Worm (Caenorhabditis elegans) whole organism, early embryonic: ENCODE measurements around the gene srh-130.

Experiments used
- B0310.2 ChIP-seq: sonication (generic microtip); optimal IDR thresholded peaks from 2 replicates; lab custom pipeline; 2016; ENCODE audit warnings: mild to moderate bottlenecking, missing genetic modification characterization, missing compliant biosample characterization
- F13C5.2 ChIP-seq: sonication (generic microtip); optimal IDR thresholded peaks from 2 replicates; lab custom pipeline; 2017; ENCODE audit warnings: mild to moderate bottlenecking, missing genetic modification characterization, inconsistent platforms, missing compliant biosample characterization
- ama-1 ChIP-seq: fragments of 150-350 bp; optimal IDR thresholded peaks from 2 replicates; lab custom pipeline; 2014
- ets-7 ChIP-seq: sonication (generic microtip); optimal IDR thresholded peaks from 2 replicates; lab custom pipeline; 2016; ENCODE audit warnings: missing genotype, missing genetic modification characterization, missing compliant biosample characterization
- flt-1 ChIP-seq: fragments of 200-800 bp; sonication (Bioruptor generic); IDR thresholded peaks from 2 replicates; pipeline ENCODE4 v1.3.6; 2022; ENCODE audit warnings: missing genetic modification characterization, missing compliant biosample characterization
- hmg-4 ChIP-seq: fragments of 200-800 bp; sonication (Bioruptor generic); optimal IDR thresholded peaks from 2 replicates; lab custom pipeline; 2018; ENCODE audit warnings: mild to moderate bottlenecking, missing genetic modification characterization, missing compliant biosample characterization
- hnd-1 ChIP-seq: sonication (generic microtip); optimal IDR thresholded peaks from 2 replicates; lab custom pipeline; 2016; ENCODE audit warnings: missing genetic modification characterization, missing compliant biosample characterization
- pes-1 ChIP-seq: fragments of 200-800 bp; sonication (Bioruptor generic); IDR thresholded peaks from 2 replicates; pipeline ENCODE4 v1.3.6; 2022; ENCODE audit warnings: missing genetic modification reagents, missing genetic modification characterization, missing compliant biosample characterization
- scrt-1 ChIP-seq: fragments of 200-800 bp; sonication (Bioruptor generic); IDR thresholded peaks from 2 replicates; pipeline ENCODE4 v1.3.6; 2022; ENCODE audit warnings: missing genetic modification characterization, missing compliant biosample characterization
- sea-1 ChIP-seq: fragments of 200-800 bp; sonication (Bioruptor generic); conservative IDR thresholded peaks from 2 replicates; pipeline ENCODE4 v1.3.6; 2022; ENCODE audit warnings: missing genetic modification characterization, missing compliant biosample characterization
- tbx-11 ChIP-seq: fragments of 200-800 bp; sonication (Bioruptor generic); IDR thresholded peaks from 2 replicates; pipeline ENCODE4 v1.3.6; 2022; ENCODE audit warnings: missing genetic modification characterization, missing compliant biosample characterization
- tra-4 ChIP-seq: sonication (generic microtip); optimal IDR thresholded peaks from 2 replicates; lab custom pipeline; 2017; ENCODE audit warnings: missing genetic modification characterization, missing compliant biosample characterization

- TF ChIP-seq F13C5.2 (tag; lab: Kevin White, UChicago) = no peak
- no peak for TF ChIP-seq ama-1 (lab: Kevin White, UChicago)
- no peak for TF ChIP-seq sea-1 (GFP tag; lab: Robert Waterston, UW)
- TF ChIP-seq hnd-1 (tag; lab: Kevin White, UChicago) = no peak
- no peak for TF ChIP-seq B0310.2 (tag; lab: Kevin White, UChicago)
- no peak for TF ChIP-seq flt-1 (GFP tag; lab: Robert Waterston, UW)
- TF ChIP-seq pes-1 = no peak
- no peak for TF ChIP-seq scrt-1 (GFP tag; lab: Robert Waterston, UW)
- TF ChIP-seq ets-7 (tag; lab: Kevin White, UChicago) = no peak
- TF ChIP-seq hmg-4 (GFP tag; lab: Kevin White, UChicago) = no peak
- no peak for TF ChIP-seq tbx-11 (GFP tag; lab: Robert Waterston, UW)
- no peak for TF ChIP-seq tra-4
Measured at ce11 chrV:5164682-5165081, 13.7 kb downstream of the srh-130 start, which contains the start of gene abu-7.
